Fruit fly (Drosophila melanogaster) whole organism, adult: ENCODE measurements around the gene Rab3-GAP.

Experiments
- CG11617 ChIP-seq: fragments of 200-800 bp; sonication (Bioruptor generic); optimal IDR thresholded peaks from 2 replicates; lab custom pipeline; 2017; ENCODE audit warnings: mild to moderate bottlenecking, missing biosample characterization, missing genetic modification reagents, missing genetic modification characterization
- CG12768 ChIP-seq: fragments of 200-800 bp; sonication (Bioruptor generic); optimal IDR thresholded peaks from 2 replicates; lab custom pipeline; 2017; ENCODE audit warnings: missing biosample characterization, missing genetic modification characterization, mild to moderate bottlenecking, moderate library complexity, missing genetic modification reagents
- CG14711 ChIP-seq: fragments of 200-800 bp; sonication (Bioruptor generic); optimal IDR thresholded peaks from 2 replicates; lab custom pipeline; 2018; ENCODE audit warnings: missing biosample characterization, mild to moderate bottlenecking, missing genetic modification characterization, moderate library complexity
- CG1620 ChIP-seq: fragments of 200-800 bp; sonication (Bioruptor generic); optimal IDR thresholded peaks from 2 replicates; lab custom pipeline; 2016; ENCODE audit warnings: missing biosample characterization, missing genetic modification characterization
- CG33017 ChIP-seq: fragments of 200-800 bp; sonication (Bioruptor generic); optimal IDR thresholded peaks from 2 replicates; lab custom pipeline; 2018; ENCODE audit warnings: missing biosample characterization, mild to moderate bottlenecking, missing genetic modification characterization, moderate library complexity
- CG5204 ChIP-seq: fragments of 200-800 bp; sonication (Bioruptor generic); optimal IDR thresholded peaks from 2 replicates; lab custom pipeline; 2016; ENCODE audit warnings: missing biosample characterization, missing genetic modification characterization
- CG7045 ChIP-seq: fragments of 200-800 bp; sonication (Bioruptor generic); optimal IDR thresholded peaks from 2 replicates; lab custom pipeline; 2017; ENCODE audit warnings: missing biosample characterization, mild to moderate bottlenecking, missing genetic modification characterization
- CG7101 ChIP-seq: fragments of 200-800 bp; sonication (Bioruptor generic); optimal IDR thresholded peaks from 2 replicates; lab custom pipeline; 2018; ENCODE audit warnings: missing biosample characterization, mild to moderate bottlenecking, missing genetic modification characterization, moderate library complexity
- Clk ChIP-seq: fragments of 200-800 bp; sonication (Bioruptor generic); optimal IDR thresholded peaks from 2 replicates; lab custom pipeline; 2017; ENCODE audit warnings: missing biosample characterization, missing genetic modification characterization
- Crg-1 ChIP-seq: fragments of 200-800 bp; sonication (Bioruptor generic); optimal IDR thresholded peaks from 2 replicates; lab custom pipeline; 2016; ENCODE audit warnings: missing biosample characterization, missing genetic modification characterization
- Hr96 ChIP-seq: fragments of 200-800 bp; sonication (Bioruptor generic); optimal IDR thresholded peaks from 2 replicates; lab custom pipeline; 2016; ENCODE audit warnings: missing biosample characterization, missing genetic modification characterization
- Mnt ChIP-seq: fragments of 200-800 bp; sonication (Bioruptor generic); optimal IDR thresholded peaks from 2 replicates; lab custom pipeline; 2016; ENCODE audit warnings: missing biosample characterization, mild to moderate bottlenecking, missing genetic modification characterization
- bab1 ChIP-seq: fragments of 200-800 bp; sonication (Bioruptor generic); optimal IDR thresholded peaks from 3 replicates; lab custom pipeline; 2019; ENCODE audit warnings: missing biosample characterization, mild to moderate bottlenecking, missing genetic modification characterization, moderate library complexity
- cic ChIP-seq: fragments of 200-800 bp; sonication (Bioruptor generic); optimal IDR thresholded peaks from 2 replicates; lab custom pipeline; 2017; ENCODE audit warnings: missing biosample characterization, mild to moderate bottlenecking, missing genetic modification characterization, moderate library complexity
- cnc ChIP-seq, 2 experiments: fragments of >200 bp; optimal IDR thresholded peaks; 2 replicates each; lab custom pipeline; 2017
- kay ChIP-seq: fragments of 200-800 bp; sonication (Bioruptor generic); peaks from one replicate; lab custom pipeline; 2016; ENCODE audit warnings: missing biosample characterization, missing genetic modification characterization, borderline replicate concordance
- ovo ChIP-seq: fragments of 200-800 bp; sonication (Bioruptor generic); optimal IDR thresholded peaks from 2 replicates; lab custom pipeline; 2016; ENCODE audit warnings: missing biosample characterization, missing genetic modification characterization
- pad ChIP-seq: fragments of 200-800 bp; sonication (Bioruptor generic); optimal IDR thresholded peaks from 3 replicates; lab custom pipeline; 2017; ENCODE audit warnings: missing biosample characterization, missing genetic modification characterization, mild to moderate bottlenecking, moderate library complexity, missing genetic modification reagents
- tj ChIP-seq: fragments of 200-800 bp; sonication (Bioruptor generic); optimal IDR thresholded peaks from 3 replicates; lab custom pipeline; 2017; ENCODE audit warnings: missing biosample characterization, mild to moderate bottlenecking, missing genetic modification characterization, moderate library complexity
- toe ChIP-seq: fragments of 200-800 bp; sonication (Bioruptor generic); optimal IDR thresholded peaks from 2 replicates; lab custom pipeline; 2016; ENCODE audit warnings: missing biosample characterization, missing genetic modification characterization

Rab3-GAP gene

dm6 chr2L:12048723-12049122 lies 14.3 kb downstream of the Rab3-GAP start, which contains the start of gene Plzf:
TSS of gene Plzf (minus strand) at chr2L:12048918.
- TF ChIP-seq CG12768 (GFP tag; lab: Kevin White, UChicago) = no peak
- no peak for TF ChIP-seq Mnt (GFP tag; lab: Kevin White, UChicago)
- no peak for TF ChIP-seq bab1 (GFP tag; lab: Kevin White, UChicago)
- TF ChIP-seq Clk = no peak
- no peak for TF ChIP-seq CG7045 (GFP tag; lab: Kevin White, UChicago)
- no peak for TF ChIP-seq tj (GFP tag; lab: Kevin White, UChicago)
- TF ChIP-seq CG5204 (GFP tag; lab: Kevin White, UChicago) = no peak
- no peak for TF ChIP-seq cic (GFP tag; lab: Kevin White, UChicago)
- TF ChIP-seq CG7101 (tag; lab: Kevin White, UChicago) = no peak
- TF ChIP-seq cnc (optimal IDR thresholded peaks at IDR 0.05; lab: Kevin White, UChicago) = no peak
- no peak for TF ChIP-seq ovo (GFP tag; lab: Kevin White, UChicago)
- TF ChIP-seq CG11617 (GFP tag; lab: Kevin White, UChicago) = no peak
- TF ChIP-seq CG14711 (tag; lab: Kevin White, UChicago) = no peak
- no peak for TF ChIP-seq Hr96 (GFP tag; lab: Kevin White, UChicago)
- TF ChIP-seq toe (GFP tag; lab: Kevin White, UChicago) = no peak

dm6 chr2L:12046856-12047230 lies 16.1 kb downstream of the Rab3-GAP start:
- TF ChIP-seq CG12768 (GFP tag; lab: Kevin White, UChicago) = no peak
- no peak for TF ChIP-seq toe (GFP tag; lab: Kevin White, UChicago)
- no peak for TF ChIP-seq Clk
- no peak for TF ChIP-seq ovo (GFP tag; lab: Kevin White, UChicago)
- TF ChIP-seq CG33017 = no peak
- no peak for TF ChIP-seq Crg-1 (GFP tag; lab: Kevin White, UChicago)
- no peak for TF ChIP-seq CG5204 (GFP tag; lab: Kevin White, UChicago)

dm6 chr2L:12045941-12046855 lies 16.8 kb downstream of the Rab3-GAP start, which contains the start of gene CG6770:
TSS of gene CG6770 (minus strand) at chr2L:12046118.
- TF ChIP-seq CG1620 (GFP tag; lab: Kevin White, UChicago) (peak; percentile 79), CG5204 (GFP tag; lab: Kevin White, UChicago) (peak; percentile 85), tj (GFP tag; lab: Kevin White, UChicago) (peak; percentile 96), CG14711 (tag; lab: Kevin White, UChicago) (peak; percentile 100), CG7101 (tag; lab: Kevin White, UChicago) (peak; percentile 97), cnc (optimal IDR thresholded peaks at IDR 0.05; lab: Kevin White, UChicago) (no peak), Hr96 (GFP tag; lab: Kevin White, UChicago) (peak; percentile 75), CG33017 (peak; percentile 97), CG12768 (GFP tag; lab: Kevin White, UChicago) (peak; percentile 92), pad (GFP tag; lab: Kevin White, UChicago) (peak; percentile 43), bab1 (GFP tag; lab: Kevin White, UChicago) (peak; percentile 89), Mnt (GFP tag; lab: Kevin White, UChicago) (peak; percentile 70), Crg-1 (GFP tag; lab: Kevin White, UChicago) (peak; percentile 74), ovo (GFP tag; lab: Kevin White, UChicago) (peak; percentile 27), CG11617 (GFP tag; lab: Kevin White, UChicago) (peak; percentile 95), kay (GFP tag; lab: Kevin White, UChicago) (peak; percentile 93), CG7045 (GFP tag; lab: Kevin White, UChicago) (peak; percentile 82), toe (GFP tag; lab: Kevin White, UChicago) (peak; percentile 85), Clk (no peak), cic (GFP tag; lab: Kevin White, UChicago) (peak; percentile 45)

- TF ChIP-seq pad (GFP tag; lab: Kevin White, UChicago) (peak; percentile 81), cnc (optimal IDR thresholded peaks at IDR 0.05; lab: Kevin White, UChicago) (peak in 1 of 2 experiments; percentile 48), CG1620 (GFP tag; lab: Kevin White, UChicago) (no peak)
Measured at dm6 chr2L:12045578-12045940, 17.4 kb downstream of the Rab3-GAP start.

- TF ChIP-seq CG33017 (peak; percentile 88), bab1 (GFP tag; lab: Kevin White, UChicago) (peak; percentile 93), CG11617 (GFP tag; lab: Kevin White, UChicago) (peak; percentile 95), pad (GFP tag; lab: Kevin White, UChicago) (peak; percentile 69), CG14711 (tag; lab: Kevin White, UChicago) (peak; percentile 87), kay (GFP tag; lab: Kevin White, UChicago) (peak; percentile 96), Crg-1 (GFP tag; lab: Kevin White, UChicago) (peak; percentile 92), tj (GFP tag; lab: Kevin White, UChicago) (peak; percentile 81), Mnt (GFP tag; lab: Kevin White, UChicago) (peak; percentile 78), CG7101 (tag; lab: Kevin White, UChicago) (peak; percentile 96), cic (GFP tag; lab: Kevin White, UChicago) (peak; percentile 87), toe (GFP tag; lab: Kevin White, UChicago) (peak; percentile 60), CG1620 (GFP tag; lab: Kevin White, UChicago) (peak; percentile 71), cnc (optimal IDR thresholded peaks at IDR 0.05; lab: Kevin White, UChicago) (no peak), CG5204 (GFP tag; lab: Kevin White, UChicago) (peak; percentile 79), ovo (GFP tag; lab: Kevin White, UChicago) (peak; percentile 73), Clk (peak; percentile 56), CG12768 (GFP tag; lab: Kevin White, UChicago) (peak; percentile 90), CG7045 (GFP tag; lab: Kevin White, UChicago) (peak; percentile 83), Hr96 (GFP tag; lab: Kevin White, UChicago) (peak; percentile 61)
Measured at dm6 chr2L:12044613-12045350, 18.2 kb downstream of the Rab3-GAP start, which contains the start of gene CG6785. TSS of gene CG6785 (minus strand) at chr2L:12045200.
